Worm (Caenorhabditis elegans) whole organism, L4 larva: ENCODE measurements around the gene grsp-3.

ENCODE experiments used
- D1046.2 ChIP-seq: fragments of 200-800 bp; sonication (Bioruptor generic); IDR thresholded peaks from 2 replicates; pipeline ENCODE4 v1.3.6; 2022; ENCODE audit warnings: missing genetic modification characterization, missing compliant biosample characterization
- F10B5.3 ChIP-seq: sonication (generic microtip); optimal IDR thresholded peaks from 2 replicates; lab custom pipeline; 2016; ENCODE audit warnings: mild to moderate bottlenecking, missing genetic modification characterization, missing compliant biosample characterization
- F26F4.8 ChIP-seq: fragments of 200-800 bp; sonication (Bioruptor generic); conservative IDR thresholded peaks from 2 replicates; pipeline ENCODE4 v1.3.6; 2022; ENCODE audit warnings: missing genetic modification characterization, missing compliant biosample characterization
- F37D6.2 ChIP-seq: sonication (generic microtip); optimal IDR thresholded peaks from 2 replicates; lab custom pipeline; 2016; ENCODE audit warnings: mild to moderate bottlenecking, missing genetic modification characterization, missing compliant biosample characterization
- F44E2.7 ChIP-seq: fragments of 200-800 bp; sonication (Bioruptor generic); IDR thresholded peaks from 2 replicates; pipeline ENCODE4 v2.1.2; 2022; ENCODE audit warnings: missing genetic modification characterization, missing compliant biosample characterization
- F49E8.2 ChIP-seq: sonication (generic microtip); optimal IDR thresholded peaks from 2 replicates; lab custom pipeline; 2016; ENCODE audit warnings: missing compliant biosample characterization, mild to moderate bottlenecking, missing genetic modification characterization, borderline replicate concordance
- T20F7.1 ChIP-seq: fragments of 200-800 bp; sonication (Bioruptor generic); optimal IDR thresholded peaks from 2 replicates; lab custom pipeline; 2018; ENCODE audit warnings: mild to moderate bottlenecking, missing genetic modification characterization, missing compliant biosample characterization
- Y105C5A.15 ChIP-seq: fragments of 200-800 bp; sonication (Bioruptor generic); IDR thresholded peaks from 2 replicates; pipeline ENCODE4 v1.3.6; 2022; ENCODE audit warnings: missing genetic modification characterization, missing compliant biosample characterization
- Y5F2A.4 ChIP-seq: fragments of 200-800 bp; sonication (Bioruptor generic); optimal IDR thresholded peaks from 2 replicates; lab custom pipeline; 2018; ENCODE audit warnings: mild to moderate bottlenecking, missing genetic modification characterization, missing compliant biosample characterization
- ama-1 ChIP-seq: fragments of 150-350 bp; optimal IDR thresholded peaks from 2 replicates; lab custom pipeline; 2014; ENCODE audit warnings: inconsistent platforms, mixed read lengths
- attf-4 ChIP-seq: sonication (generic microtip); optimal IDR thresholded peaks from 3 replicates; lab custom pipeline; 2017; ENCODE audit warnings: missing biosample characterization, missing genetic modification characterization
- ceh-20 ChIP-seq: fragments of 200-800 bp; sonication (Bioruptor generic); IDR thresholded peaks from 2 replicates; pipeline ENCODE4 v1.3.6; 2022; ENCODE audit warnings: missing genetic modification reagents, missing genetic modification characterization, missing compliant biosample characterization
- ceh-82 ChIP-seq: sonication (generic microtip); optimal IDR thresholded peaks from 2 replicates; lab custom pipeline; 2017; ENCODE audit warnings: missing biosample characterization, missing genetic modification characterization
- ces-1 ChIP-seq: fragments of 150-350 bp; sonication (generic microtip); optimal IDR thresholded peaks from 4 replicates; lab custom pipeline; 2014; ENCODE audit warnings: missing biosample characterization, missing genetic modification reagents, missing genetic modification characterization
- daf-12 ChIP-seq: fragments of 150-350 bp; optimal IDR thresholded peaks from 2 replicates; lab custom pipeline; 2014; ENCODE audit warnings: missing biosample characterization, missing genetic modification reagents, missing genetic modification characterization
- daf-19 ChIP-seq: fragments of 200-800 bp; sonication (Bioruptor generic); conservative IDR thresholded peaks from 2 replicates; pipeline ENCODE4 v1.3.6; 2022; ENCODE audit warnings: missing genetic modification characterization, missing compliant biosample characterization
- daf-8 ChIP-seq: fragments of 200-800 bp; sonication (Bioruptor generic); IDR thresholded peaks from 2 replicates; pipeline ENCODE4 v1.3.6; 2022; ENCODE audit warnings: missing genetic modification characterization, missing compliant biosample characterization
- dmd-6 ChIP-seq: fragments of 200-800 bp; sonication (Bioruptor generic); IDR thresholded peaks from 2 replicates; pipeline ENCODE4 v1.3.6; 2022; ENCODE audit warnings: missing genetic modification reagents, missing genetic modification characterization, missing compliant biosample characterization
- dpl-1 ChIP-seq: fragments of 150-350 bp; optimal IDR thresholded peaks from 2 replicates; lab custom pipeline; 2014; ENCODE audit warnings: missing biosample characterization, missing genetic modification reagents, missing genetic modification characterization
- duxl-1 ChIP-seq: sonication (generic microtip); optimal IDR thresholded peaks from 2 replicates; lab custom pipeline; 2016; ENCODE audit warnings: mild to moderate bottlenecking, missing genetic modification characterization, moderate library complexity, missing compliant biosample characterization; ENCODE audit not compliant: poor library complexity
- dve-1 ChIP-seq: sonication (generic microtip); optimal IDR thresholded peaks from 2 replicates; lab custom pipeline; 2017; ENCODE audit warnings: antibody characterized with exemption, mild to moderate bottlenecking, missing genetic modification characterization, missing compliant biosample characterization; ENCODE audit not compliant: insufficient read depth
- egl-43 ChIP-seq: fragments of 200-800 bp; sonication (Bioruptor generic); IDR thresholded peaks from 2 replicates; pipeline ENCODE4 v1.3.6; 2022; ENCODE audit warnings: missing genetic modification reagents, missing genetic modification characterization, missing compliant biosample characterization
- fos-1 ChIP-seq: fragments of 150-350 bp; optimal IDR thresholded peaks from 2 replicates; lab custom pipeline; 2014; ENCODE audit warnings: missing biosample characterization, missing genetic modification characterization
- gei-8 ChIP-seq: fragments of 200-800 bp; sonication (Bioruptor generic); optimal IDR thresholded peaks from 2 replicates; lab custom pipeline; 2018; ENCODE audit warnings: mild to moderate bottlenecking, missing genetic modification characterization, missing compliant biosample characterization
- hlh-11 ChIP-seq: fragments of 200-800 bp; sonication (Bioruptor generic); optimal IDR thresholded peaks from 2 replicates; lab custom pipeline; 2018; ENCODE audit warnings: mild to moderate bottlenecking, missing genetic modification characterization, missing compliant biosample characterization
- hmg-1.1 ChIP-seq: fragments of 200-800 bp; sonication (Bioruptor generic); IDR thresholded peaks from 2 replicates; pipeline ENCODE4 v1.3.6; 2022; ENCODE audit warnings: missing genetic modification reagents, missing genetic modification characterization, missing compliant biosample characterization
- jun-1 ChIP-seq: fragments of 150-350 bp; optimal IDR thresholded peaks from 2 replicates; lab custom pipeline; 2014; ENCODE audit warnings: missing biosample characterization, missing genetic modification reagents, missing genetic modification characterization
- lin-1 ChIP-seq: fragments of 200-800 bp; sonication (Bioruptor generic); IDR thresholded peaks from 2 replicates; pipeline ENCODE4 v1.3.6; 2022; ENCODE audit warnings: missing genetic modification reagents, missing genetic modification characterization, missing compliant biosample characterization
- lin-15B ChIP-seq: fragments of 150-350 bp; sonication (generic microtip); optimal IDR thresholded peaks from 3 replicates; lab custom pipeline; 2014; ENCODE audit warnings: missing biosample characterization, missing genetic modification characterization
- lin-38 ChIP-seq: fragments of 200-800 bp; sonication (Bioruptor generic); IDR thresholded peaks from 2 replicates; pipeline ENCODE4 v1.3.6; 2022; ENCODE audit warnings: missing genetic modification reagents, missing genetic modification characterization, missing compliant biosample characterization
- lsy-2 ChIP-seq, 2 experiments: fragments of 150-350 bp in 1 of 2; sonication (generic microtip) in 1 of 2; optimal IDR thresholded peaks; 2 replicates each; lab custom pipeline; 2014 to 2017; ENCODE audit warnings: missing biosample characterization in 2 of 2, missing genetic modification characterization in 2 of 2
- mdt-29 ChIP-seq: fragments of 200-800 bp; sonication (Bioruptor generic); IDR thresholded peaks from 2 replicates; pipeline ENCODE4 v1.3.6; 2022; ENCODE audit warnings: missing genetic modification reagents, missing genetic modification characterization, missing compliant biosample characterization
- mep-1 ChIP-seq: fragments of 150-350 bp; sonication (generic microtip); optimal IDR thresholded peaks from 3 replicates; lab custom pipeline; 2014; ENCODE audit warnings: missing biosample characterization, missing genetic modification characterization
- mes-2 ChIP-seq: sonication (generic microtip); optimal IDR thresholded peaks from 2 replicates; lab custom pipeline; 2016; ENCODE audit warnings: missing genotype, mild to moderate bottlenecking, missing genetic modification characterization, missing compliant biosample characterization; ENCODE audit not compliant: poor library complexity, severe bottlenecking
- mxl-3 ChIP-seq: fragments of 200-800 bp; sonication (Bioruptor generic); optimal IDR thresholded peaks from 2 replicates; lab custom pipeline; 2018; ENCODE audit warnings: mild to moderate bottlenecking, missing genetic modification characterization, missing compliant biosample characterization
- nhr-111 ChIP-seq: fragments of 200-800 bp; sonication (Bioruptor generic); optimal IDR thresholded peaks from 2 replicates; lab custom pipeline; 2018; ENCODE audit warnings: mild to moderate bottlenecking, missing genetic modification characterization, missing compliant biosample characterization
- nhr-237 ChIP-seq: sonication (generic microtip); optimal IDR thresholded peaks from 2 replicates; lab custom pipeline; 2017; ENCODE audit warnings: missing biosample characterization, missing genetic modification characterization
- nhr-41 ChIP-seq: fragments of 200-800 bp; sonication (Bioruptor generic); IDR thresholded peaks from 2 replicates; pipeline ENCODE4 v1.3.6; 2022; ENCODE audit warnings: missing genetic modification reagents, missing genetic modification characterization, missing compliant biosample characterization
- nhr-48 ChIP-seq: sonication (generic microtip); optimal IDR thresholded peaks from 2 replicates; lab custom pipeline; 2016; ENCODE audit warnings: mild to moderate bottlenecking, missing genetic modification characterization, missing compliant biosample characterization
- nhr-77 ChIP-seq: fragments of 150-350 bp; optimal IDR thresholded peaks from 2 replicates; lab custom pipeline; 2014; ENCODE audit warnings: missing biosample characterization, missing genetic modification characterization
- php-3 ChIP-seq: fragments of 200-800 bp; sonication (Bioruptor generic); IDR thresholded peaks from 2 replicates; pipeline ENCODE4 v1.3.6; 2022; ENCODE audit warnings: missing genetic modification reagents, missing genetic modification characterization, missing compliant biosample characterization
- pqm-1 ChIP-seq: sonication (generic microtip); optimal IDR thresholded peaks from 2 replicates; lab custom pipeline; 2017; ENCODE audit warnings: missing biosample characterization, missing genetic modification characterization
- rbr-2 ChIP-seq: sonication (generic microtip); optimal IDR thresholded peaks from 2 replicates; lab custom pipeline; 2016; ENCODE audit warnings: missing genotype, missing genetic modification characterization, missing compliant biosample characterization
- set-16 ChIP-seq: fragments of 200-800 bp; sonication (Bioruptor generic); IDR thresholded peaks from 2 replicates; pipeline ENCODE4 v1.3.6; 2022; ENCODE audit warnings: missing genetic modification reagents, missing genetic modification characterization, missing compliant biosample characterization
- skn-1 ChIP-seq: fragments of 150-350 bp; optimal IDR thresholded peaks from 2 replicates; lab custom pipeline; 2014; ENCODE audit warnings: missing biosample characterization, missing genetic modification characterization
- snpc-1.2 ChIP-seq: fragments of 200-800 bp; sonication (Bioruptor generic); IDR thresholded peaks from 2 replicates; pipeline ENCODE4 v1.3.6; 2022; ENCODE audit warnings: missing genetic modification reagents, missing genetic modification characterization, missing compliant biosample characterization
- snpc-4 ChIP-seq: fragments of 150-350 bp; optimal IDR thresholded peaks from 2 replicates; lab custom pipeline; 2014; ENCODE audit warnings: missing biosample characterization, missing genetic modification characterization
- unc-39 ChIP-seq: sonication (generic microtip); optimal IDR thresholded peaks from 2 replicates; lab custom pipeline; 2017; ENCODE audit warnings: missing biosample characterization, missing genetic modification characterization
- unc-62 ChIP-seq, 3 experiments: fragments of 150-350 bp in 1 of 3; sonication (generic microtip); optimal IDR thresholded peaks in 2 of 3; peaks in 1 of 3; 1 replicate in 1 of 3; 2 replicates in 2 of 3; lab custom pipeline; 2014 to 2017; ENCODE audit warnings: missing biosample characterization in 3 of 3, missing genetic modification characterization in 3 of 3, missing genetic modification reagents in 3 of 3, missing genotype in 1 of 3
- vab-7 ChIP-seq: fragments of 200-800 bp; sonication (Bioruptor generic); IDR thresholded peaks from 2 replicates; pipeline ENCODE4 v1.3.6; 2022; ENCODE audit warnings: missing genetic modification reagents, missing genetic modification characterization, missing compliant biosample characterization
- zip-11 ChIP-seq: fragments of 200-800 bp; sonication (Bioruptor generic); IDR thresholded peaks from 2 replicates; pipeline ENCODE4 v1.3.6; 2022; ENCODE audit warnings: missing genetic modification characterization, missing compliant biosample characterization
- ztf-7 ChIP-seq: fragments of 150-350 bp; optimal IDR thresholded peaks from 2 replicates; lab custom pipeline; 2014; ENCODE audit warnings: missing biosample characterization, missing genetic modification characterization

The grsp-3 gene

ce11 chrIV:7180304-7180703, 48.6 kb upstream of the grsp-3 start, which contains the start of gene cest-10 (continued):
- TF ChIP-seq ceh-20 (GFP tag; lab: Robert Waterston, UW) (no peak), attf-4 (tag; lab: Kevin White, UChicago) (no peak), D1046.2 (GFP tag; lab: Robert Waterston, UW) (no peak), nhr-237 (no peak), F37D6.2 (tag; lab: Kevin White, UChicago) (no peak), fos-1 (tag; lab: Kevin White, UChicago) (no peak), dve-1 (tag; lab: Kevin White, UChicago) (peak; percentile 89), egl-43 (GFP tag; lab: Robert Waterston, UW) (no peak), unc-62 (GFP tag; optimal IDR thresholded peaks at IDR 0.05 in 1 of 2; lab: Kevin White, UChicago) (no peak), unc-62 (tag; optimal IDR thresholded peaks at IDR 0.05; lab: Kevin White, UChicago) (no peak), set-16 (GFP tag; lab: Robert Waterston, UW) (no peak), hmg-1.1 (no peak), unc-39 (no peak), daf-8 (GFP tag; lab: Robert Waterston, UW) (no peak), F26F4.8 (GFP tag; lab: Robert Waterston, UW) (no peak), vab-7 (GFP tag; lab: Robert Waterston, UW) (no peak), lin-38 (GFP tag; lab: Robert Waterston, UW) (no peak), mes-2 (no peak), lsy-2 (tag; optimal IDR thresholded peaks at IDR 0.05; lab: Kevin White, UChicago) (no peak), mxl-3 (GFP tag; lab: Kevin White, UChicago) (no peak), Y5F2A.4 (GFP tag; lab: Kevin White, UChicago) (no peak), mep-1 (no peak), duxl-1 (tag; lab: Kevin White, UChicago) (no peak), dpl-1 (GFP tag; lab: Kevin White, UChicago) (no peak), mdt-29 (GFP tag; lab: Robert Waterston, UW) (no peak), dmd-6 (GFP tag; lab: Robert Waterston, UW) (peak; percentile 96), ceh-82 (tag; lab: Kevin White, UChicago) (no peak), snpc-1.2 (GFP tag; lab: Robert Waterston, UW) (no peak), T20F7.1 (GFP tag; lab: Kevin White, UChicago) (no peak), ces-1 (no peak), ztf-7 (tag; lab: Kevin White, UChicago) (no peak), Y105C5A.15 (GFP tag; lab: Robert Waterston, UW) (no peak), rbr-2 (tag; lab: Kevin White, UChicago) (no peak), gei-8 (GFP tag; lab: Kevin White, UChicago) (peak; percentile 2), nhr-77 (tag; lab: Kevin White, UChicago) (peak; percentile 69), pqm-1 (peak; percentile 78), lin-15B (tag; lab: Kevin White, UChicago) (no peak), jun-1 (tag; lab: Kevin White, UChicago) (no peak), F49E8.2 (tag; lab: Kevin White, UChicago) (no peak), F10B5.3 (tag; lab: Kevin White, UChicago) (no peak), F44E2.7 (GFP tag; lab: Robert Waterston, UW) (no peak), skn-1 (tag; lab: Kevin White, UChicago) (no peak), snpc-4 (tag; lab: Kevin White, UChicago) (no peak), daf-19 (no peak), nhr-41 (GFP tag; lab: Robert Waterston, UW) (no peak), php-3 (no peak), nhr-111 (GFP tag; lab: Kevin White, UChicago) (no peak), hlh-11 (tag; lab: Kevin White, UChicago) (peak; percentile 68), lin-1 (no peak; the same call in 1 of the 2 replicates), daf-12 (no peak), ama-1 (lab: Kevin White, UChicago) (no peak), zip-11 (GFP tag; lab: Robert Waterston, UW) (no peak), nhr-48 (tag; lab: Kevin White, UChicago) (peak; percentile 64)
